Worm (Caenorhabditis elegans): ENCODE data around the gene srd-11.

DNA sequence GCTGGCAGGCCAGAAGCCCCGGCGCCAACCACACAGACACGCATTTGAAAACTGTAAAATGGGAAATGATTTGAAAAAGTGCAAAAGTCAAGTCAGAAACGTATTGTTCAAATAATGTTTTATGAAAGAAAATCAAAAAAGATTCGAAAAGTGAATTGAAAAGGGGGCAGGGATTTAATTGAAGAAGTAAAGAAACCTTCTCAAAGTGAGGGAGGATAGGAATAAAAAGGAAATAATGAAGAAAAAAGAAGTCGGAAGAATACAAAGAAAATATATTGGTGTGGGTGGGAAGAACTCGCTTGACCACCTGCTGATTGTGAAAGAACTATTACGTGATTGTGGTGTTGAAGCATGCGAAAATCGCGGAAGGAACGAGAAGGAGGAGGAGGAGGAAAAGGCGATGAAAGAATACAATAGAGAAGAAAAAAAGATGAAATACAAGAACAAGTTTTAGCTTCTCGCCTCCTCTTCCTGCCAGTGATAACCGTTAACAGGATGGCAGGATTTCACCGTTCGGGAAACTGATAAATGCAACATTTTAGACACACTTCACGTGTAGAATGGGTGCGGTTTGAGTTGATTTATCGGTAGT is 12.9 kb downstream of the srd-11 start, which contains the start of gene fmo-4:
- TF ChIP-seq snpc-1.2 (GFP tag; IDR thresholded peaks at IDR 0.05) (no peak), nhr-11 (tag; optimal IDR thresholded peaks at IDR 0.05) (no peak), fkh-10 (GFP tag; optimal IDR thresholded peaks at IDR 0.05) (no peak), tag-97 (GFP tag; IDR thresholded peaks at IDR 0.05) (no peak), hlh-30 (tag; optimal IDR thresholded peaks at IDR 0.05; ENCODE audit: insufficient read depth) (no peak), nhr-111 (GFP tag; optimal IDR thresholded peaks at IDR 0.05) (no peak), gei-8 (GFP tag; optimal IDR thresholded peaks at IDR 0.05) (no peak), nhr-41 (GFP tag; IDR thresholded peaks at IDR 0.05) (no peak), skn-1 (tag; optimal IDR thresholded peaks at IDR 0.05) (no peak), dmd-6 (GFP tag; IDR thresholded peaks at IDR 0.05) (no peak), zip-11 (GFP tag; IDR thresholded peaks at IDR 0.05) (no peak), zag-1 (tag; optimal IDR thresholded peaks at IDR 0.05) (no peak), lin-39 (tag; optimal IDR thresholded peaks at IDR 0.05) (no peak)

Measured in whole organism, L4 larva.